Worm (Caenorhabditis elegans): ENCODE measurements around the gene irld-48.

DNA sequence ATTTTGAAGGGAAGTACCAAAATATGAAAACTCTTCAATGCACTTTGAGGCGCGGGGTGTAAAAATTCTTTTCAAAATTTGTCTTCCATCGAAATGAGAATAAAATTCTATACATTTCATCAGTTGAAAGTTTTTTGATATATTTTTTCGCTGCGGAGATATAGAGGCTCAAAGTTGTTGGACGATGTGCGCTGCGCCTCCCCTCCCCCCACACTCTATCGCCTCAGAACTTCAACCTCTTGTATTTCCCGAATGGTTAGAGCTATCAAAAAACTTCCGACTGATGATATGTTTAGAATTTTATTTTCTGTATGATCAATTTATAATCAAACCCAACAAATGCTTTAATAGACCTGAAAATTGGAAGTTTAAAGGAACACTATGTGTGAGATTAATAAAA, 7.3 kb upstream of the irld-48 start:
- TF ChIP-seq nhr-237 (tag; optimal IDR thresholded peaks at IDR 0.05) (no peak), elt-3 (tag; optimal IDR thresholded peaks at IDR 0.05) (no peak), nfya-1 (tag; optimal IDR thresholded peaks at IDR 0.05; ENCODE audit: insufficient read depth) (no peak), nhr-43 (tag; optimal IDR thresholded peaks at IDR 0.05; ENCODE audit: poor library complexity, severe bottlenecking) (no peak), nhr-11 (tag; optimal IDR thresholded peaks at IDR 0.05) (no peak), tbx-2 (tag; optimal IDR thresholded peaks at IDR 0.05) (no peak)
